Fruit fly (Drosophila melanogaster) whole organism, prepupa: ENCODE measurements around the gene Ir92a.

ENCODE experiments used
- pdm3 ChIP-seq: fragments of 200-800 bp; sonication (Bioruptor generic); optimal IDR thresholded peaks from 3 replicates; lab custom pipeline; 2016; ENCODE audit warnings: missing biosample characterization, missing genetic modification characterization
- ss ChIP-seq, 2 experiments: fragments of 200-800 bp; sonication (Bioruptor generic); optimal IDR thresholded peaks; 2 replicates in 1 of 2; 3 replicates in 1 of 2; lab custom pipeline; 2017 to 2018; ENCODE audit warnings: mild to moderate bottlenecking in 2 of 2, missing biosample characterization in 2 of 2, missing genetic modification characterization in 2 of 2, moderate library complexity in 1 of 2

Gene Ir92a

dm6 chr3R:20360008-20360407 lies 21.2 kb downstream of the Ir92a start, which contains the start of gene MtnC:
TSS of gene MtnC (plus strand) at chr3R:20360308.
- no peak for TF ChIP-seq ss (GFP tag; optimal IDR thresholded peaks at IDR 0.05; lab: Kevin White, UChicago)
- no peak for TF ChIP-seq pdm3 (GFP tag; lab: Kevin White, UChicago)
